Fruit fly (Drosophila melanogaster) whole organism, adult: Measurements from ENCODE around the gene tefu.

ENCODE experiments used
- CG11617 ChIP-seq: fragments of 200-800 bp; sonication (Bioruptor generic); optimal IDR thresholded peaks from 2 replicates; lab custom pipeline; 2017; ENCODE audit warnings: mild to moderate bottlenecking, missing biosample characterization, missing genetic modification reagents, missing genetic modification characterization
- CG12768 ChIP-seq: fragments of 200-800 bp; sonication (Bioruptor generic); optimal IDR thresholded peaks from 2 replicates; lab custom pipeline; 2017; ENCODE audit warnings: missing biosample characterization, missing genetic modification characterization, mild to moderate bottlenecking, moderate library complexity, missing genetic modification reagents
- CG14711 ChIP-seq: fragments of 200-800 bp; sonication (Bioruptor generic); optimal IDR thresholded peaks from 2 replicates; lab custom pipeline; 2018; ENCODE audit warnings: missing biosample characterization, mild to moderate bottlenecking, missing genetic modification characterization, moderate library complexity
- CG1620 ChIP-seq: fragments of 200-800 bp; sonication (Bioruptor generic); optimal IDR thresholded peaks from 2 replicates; lab custom pipeline; 2016; ENCODE audit warnings: missing biosample characterization, missing genetic modification characterization
- CG33017 ChIP-seq: fragments of 200-800 bp; sonication (Bioruptor generic); optimal IDR thresholded peaks from 2 replicates; lab custom pipeline; 2018; ENCODE audit warnings: missing biosample characterization, mild to moderate bottlenecking, missing genetic modification characterization, moderate library complexity
- CG5204 ChIP-seq: fragments of 200-800 bp; sonication (Bioruptor generic); optimal IDR thresholded peaks from 2 replicates; lab custom pipeline; 2016; ENCODE audit warnings: missing biosample characterization, missing genetic modification characterization
- CG7045 ChIP-seq: fragments of 200-800 bp; sonication (Bioruptor generic); optimal IDR thresholded peaks from 2 replicates; lab custom pipeline; 2017; ENCODE audit warnings: missing biosample characterization, mild to moderate bottlenecking, missing genetic modification characterization
- CG7101 ChIP-seq: fragments of 200-800 bp; sonication (Bioruptor generic); optimal IDR thresholded peaks from 2 replicates; lab custom pipeline; 2018; ENCODE audit warnings: missing biosample characterization, mild to moderate bottlenecking, missing genetic modification characterization, moderate library complexity
- Clk ChIP-seq: fragments of 200-800 bp; sonication (Bioruptor generic); optimal IDR thresholded peaks from 2 replicates; lab custom pipeline; 2017; ENCODE audit warnings: missing biosample characterization, missing genetic modification characterization
- Crg-1 ChIP-seq: fragments of 200-800 bp; sonication (Bioruptor generic); optimal IDR thresholded peaks from 2 replicates; lab custom pipeline; 2016; ENCODE audit warnings: missing biosample characterization, missing genetic modification characterization
- Hr96 ChIP-seq: fragments of 200-800 bp; sonication (Bioruptor generic); optimal IDR thresholded peaks from 2 replicates; lab custom pipeline; 2016; ENCODE audit warnings: missing biosample characterization, missing genetic modification characterization
- Mnt ChIP-seq: fragments of 200-800 bp; sonication (Bioruptor generic); optimal IDR thresholded peaks from 2 replicates; lab custom pipeline; 2016; ENCODE audit warnings: missing biosample characterization, mild to moderate bottlenecking, missing genetic modification characterization
- bab1 ChIP-seq: fragments of 200-800 bp; sonication (Bioruptor generic); optimal IDR thresholded peaks from 3 replicates; lab custom pipeline; 2019; ENCODE audit warnings: missing biosample characterization, mild to moderate bottlenecking, missing genetic modification characterization, moderate library complexity
- cic ChIP-seq: fragments of 200-800 bp; sonication (Bioruptor generic); optimal IDR thresholded peaks from 2 replicates; lab custom pipeline; 2017; ENCODE audit warnings: missing biosample characterization, mild to moderate bottlenecking, missing genetic modification characterization, moderate library complexity
- cnc ChIP-seq, 2 experiments: fragments of >200 bp; optimal IDR thresholded peaks; 2 replicates each; lab custom pipeline; 2017
- kay ChIP-seq: fragments of 200-800 bp; sonication (Bioruptor generic); peaks from one replicate; lab custom pipeline; 2016; ENCODE audit warnings: missing biosample characterization, missing genetic modification characterization, borderline replicate concordance
- ovo ChIP-seq: fragments of 200-800 bp; sonication (Bioruptor generic); optimal IDR thresholded peaks from 2 replicates; lab custom pipeline; 2016; ENCODE audit warnings: missing biosample characterization, missing genetic modification characterization
- pad ChIP-seq: fragments of 200-800 bp; sonication (Bioruptor generic); optimal IDR thresholded peaks from 3 replicates; lab custom pipeline; 2017; ENCODE audit warnings: missing biosample characterization, missing genetic modification characterization, mild to moderate bottlenecking, moderate library complexity, missing genetic modification reagents
- tj ChIP-seq: fragments of 200-800 bp; sonication (Bioruptor generic); optimal IDR thresholded peaks from 3 replicates; lab custom pipeline; 2017; ENCODE audit warnings: missing biosample characterization, mild to moderate bottlenecking, missing genetic modification characterization, moderate library complexity
- toe ChIP-seq: fragments of 200-800 bp; sonication (Bioruptor generic); optimal IDR thresholded peaks from 2 replicates; lab custom pipeline; 2016; ENCODE audit warnings: missing biosample characterization, missing genetic modification characterization

Gene tefu

dm6 chr3R:15249037-15249436, 7.0 kb upstream of the tefu start, which contains the start of gene Amt:
Gene Amt (minus strand): TSS chr3R:15249137.
- TF ChIP-seq ovo (GFP tag; lab: Kevin White, UChicago), result no peak
- no peak for TF ChIP-seq Crg-1 (GFP tag; lab: Kevin White, UChicago)
- no peak for TF ChIP-seq CG33017
- TF ChIP-seq Hr96 (GFP tag; lab: Kevin White, UChicago), result no peak
- no peak for TF ChIP-seq CG14711
- no peak for TF ChIP-seq CG7101 (tag; lab: Kevin White, UChicago)
- no peak for TF ChIP-seq Mnt
- no peak for TF ChIP-seq bab1 (GFP tag; lab: Kevin White, UChicago)
- TF ChIP-seq CG5204 (GFP tag; lab: Kevin White, UChicago), result no peak
- TF ChIP-seq toe, result no peak

- TF ChIP-seq tj, result peak; percentile 24
- TF ChIP-seq CG7101 (tag; lab: Kevin White, UChicago), result peak; percentile 18
- TF ChIP-seq CG12768, result peak; percentile 18
- TF ChIP-seq kay (GFP tag; lab: Kevin White, UChicago), result no peak
- TF ChIP-seq ovo (GFP tag; lab: Kevin White, UChicago), result no peak
Observed at dm6 chr3R:15246601-15247000, 4.6 kb upstream of the tefu start.

DNA sequence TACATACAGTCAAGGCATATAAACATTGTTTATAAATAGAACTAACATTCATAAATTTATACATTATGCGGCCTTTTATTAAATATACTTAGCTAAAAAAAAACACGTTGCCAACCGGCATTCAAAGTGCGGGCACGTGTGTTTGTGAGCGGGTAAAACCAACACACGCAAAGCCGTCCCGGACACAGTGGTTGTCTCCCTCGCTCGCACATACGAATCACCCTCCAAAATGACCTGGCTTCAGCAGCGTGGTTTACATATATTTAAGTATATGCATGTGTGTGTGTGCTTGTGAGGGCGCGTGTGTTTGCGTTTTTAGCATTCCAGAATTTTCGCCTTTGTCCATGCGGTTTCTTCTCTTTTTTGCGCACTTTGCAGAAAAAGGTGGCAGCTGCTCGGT, 1.4 kb upstream of the tefu start:
- TF ChIP-seq CG33017 (no peak), CG7101 (tag; lab: Kevin White, UChicago) (no peak), kay (GFP tag; lab: Kevin White, UChicago) (no peak), bab1 (GFP tag; lab: Kevin White, UChicago) (no peak), tj (peak; percentile 80), ovo (GFP tag; lab: Kevin White, UChicago) (peak; percentile 28), cnc (optimal IDR thresholded peaks at IDR 0.05; lab: Kevin White, UChicago) (no peak), CG12768 (peak; percentile 48), Crg-1 (GFP tag; lab: Kevin White, UChicago) (no peak), Clk (GFP tag; lab: Kevin White, UChicago) (no peak), toe (no peak), CG5204 (GFP tag; lab: Kevin White, UChicago) (peak; percentile 29), cic (GFP tag; lab: Kevin White, UChicago) (no peak), CG1620 (GFP tag; lab: Kevin White, UChicago) (no peak), CG11617 (no peak), CG7045 (no peak), CG14711 (no peak), pad (GFP tag; lab: Kevin White, UChicago) (no peak), Hr96 (GFP tag; lab: Kevin White, UChicago) (peak; percentile 38), Mnt (peak; percentile 96)

DNA sequence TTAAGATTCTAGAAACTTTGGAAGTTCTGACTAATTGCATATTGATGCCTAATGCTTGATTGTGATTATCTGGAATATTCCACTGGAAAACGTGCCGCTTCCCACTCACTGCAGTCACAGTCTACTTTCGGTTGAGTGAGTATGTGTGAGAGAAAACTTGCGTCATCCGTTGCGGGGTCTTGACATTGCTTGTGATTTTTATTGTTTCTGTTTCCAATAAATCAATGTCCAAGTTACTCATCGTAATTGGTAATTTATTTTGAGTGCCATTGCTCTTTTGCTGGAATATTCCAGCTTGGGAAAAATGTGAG, 965 bp upstream of the tefu start:
- TF ChIP-seq CG5204 (GFP tag; lab: Kevin White, UChicago) (no peak), CG11617 (no peak), cic (GFP tag; lab: Kevin White, UChicago) (no peak), ovo (GFP tag; lab: Kevin White, UChicago) (no peak), CG14711 (no peak), pad (GFP tag; lab: Kevin White, UChicago) (no peak), kay (GFP tag; lab: Kevin White, UChicago) (peak; percentile 51), toe (no peak)

DNA sequence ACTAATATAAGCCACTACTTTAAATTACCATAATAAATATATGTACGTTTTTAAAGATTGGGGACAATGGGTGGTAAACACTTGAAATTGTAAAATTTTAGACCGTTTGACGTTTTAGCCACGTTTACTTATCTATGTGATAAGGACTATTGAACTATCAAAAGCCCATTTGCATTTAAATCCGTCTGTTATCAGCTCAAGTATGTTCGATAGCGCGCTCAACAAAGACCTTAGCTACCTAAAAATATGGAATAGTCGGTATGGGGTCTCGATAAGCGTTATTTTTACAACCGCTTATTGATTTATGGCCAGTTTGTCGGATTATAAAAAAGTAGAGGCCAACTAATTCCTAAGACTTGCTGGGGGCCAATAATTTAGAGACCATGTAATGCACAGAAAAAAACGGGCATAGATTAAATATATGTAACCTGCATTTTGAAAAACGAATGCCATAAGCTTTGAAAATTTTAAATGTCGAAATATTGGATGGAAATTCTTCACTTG, 10.3 kb downstream of the tefu start:
- TF ChIP-seq cic (GFP tag; lab: Kevin White, UChicago), result no peak
- TF ChIP-seq kay (GFP tag; lab: Kevin White, UChicago), result no peak
- no peak for TF ChIP-seq CG11617
- no peak for TF ChIP-seq CG5204 (GFP tag; lab: Kevin White, UChicago)
- TF ChIP-seq Clk (GFP tag; lab: Kevin White, UChicago), result no peak
- no peak for TF ChIP-seq CG7101 (tag; lab: Kevin White, UChicago)
- no peak for TF ChIP-seq Mnt
- no peak for TF ChIP-seq CG14711
- no peak for TF ChIP-seq ovo (GFP tag; lab: Kevin White, UChicago)
- TF ChIP-seq bab1 (GFP tag; lab: Kevin White, UChicago), result no peak
- TF ChIP-seq CG7045, result no peak
- no peak for TF ChIP-seq CG33017
- no peak for TF ChIP-seq tj
- no peak for TF ChIP-seq CG12768
- no peak for TF ChIP-seq cnc (optimal IDR thresholded peaks at IDR 0.05; lab: Kevin White, UChicago)
- TF ChIP-seq CG1620 (GFP tag; lab: Kevin White, UChicago), result no peak
- TF ChIP-seq pad (GFP tag; lab: Kevin White, UChicago), result no peak
- TF ChIP-seq Crg-1 (GFP tag; lab: Kevin White, UChicago), result no peak
- no peak for TF ChIP-seq toe
- no peak for TF ChIP-seq Hr96 (GFP tag; lab: Kevin White, UChicago)

DNA sequence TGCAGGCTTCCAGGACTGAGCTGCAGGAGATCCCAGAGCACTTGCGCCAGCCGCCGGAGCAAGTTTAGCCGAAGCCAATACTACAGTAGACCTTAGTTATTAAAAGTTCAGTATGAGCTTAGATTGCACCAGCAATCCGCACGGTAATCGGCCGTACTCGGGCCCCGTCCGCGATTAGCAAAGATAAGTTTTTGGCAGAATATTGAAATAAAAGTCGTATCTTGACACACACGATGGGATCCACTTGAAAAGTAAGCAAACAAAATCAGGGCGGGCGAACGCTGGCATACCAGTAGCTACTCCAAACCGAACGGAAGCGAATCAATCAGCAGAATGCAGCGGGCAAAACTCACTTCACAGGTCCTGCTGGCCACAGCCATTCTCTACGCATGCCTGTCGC, 11.8 kb downstream of the tefu start, which contains the start of gene CG34316:
Gene CG34316, plus strand, starts transcription at position 301 of the 400 bp plus-strand sequence.
- TF ChIP-seq toe, result no peak
- TF ChIP-seq CG1620 (GFP tag; lab: Kevin White, UChicago), result no peak
- TF ChIP-seq CG14711, result no peak
- no peak for TF ChIP-seq bab1 (GFP tag; lab: Kevin White, UChicago)
- no peak for TF ChIP-seq tj
- TF ChIP-seq cic (GFP tag; lab: Kevin White, UChicago), result no peak
- TF ChIP-seq ovo (GFP tag; lab: Kevin White, UChicago), result no peak
- no peak for TF ChIP-seq cnc (optimal IDR thresholded peaks at IDR 0.05; lab: Kevin White, UChicago)
- TF ChIP-seq CG33017, result no peak
- no peak for TF ChIP-seq CG7101 (tag; lab: Kevin White, UChicago)
- no peak for TF ChIP-seq kay (GFP tag; lab: Kevin White, UChicago)
- no peak for TF ChIP-seq CG5204 (GFP tag; lab: Kevin White, UChicago)
- TF ChIP-seq Crg-1 (GFP tag; lab: Kevin White, UChicago), result no peak
- TF ChIP-seq CG12768, result no peak
- no peak for TF ChIP-seq Hr96 (GFP tag; lab: Kevin White, UChicago)
- TF ChIP-seq Clk (GFP tag; lab: Kevin White, UChicago), result no peak
- no peak for TF ChIP-seq CG7045
